Fruit fly (Drosophila melanogaster): Measurements from ENCODE around the gene CG5664.

Gene CG5664

dm6 chr3L:21441216-21441813, at the start of gene CG5664 (continued):
- TF ChIP-seq CG2889 (GFP tag; IDR thresholded peaks at IDR 0.05) (no peak), CG33213 (GFP tag; optimal IDR thresholded peaks at IDR 0.05) (peak; percentile 7), trh (GFP tag; optimal IDR thresholded peaks at IDR 0.05) (no peak), p53 (GFP tag; optimal IDR thresholded peaks at IDR 0.05) (no peak), nmo (GFP tag; optimal IDR thresholded peaks at IDR 0.05) (peak; percentile 7), CG15269 (tag; optimal IDR thresholded peaks at IDR 0.05) (no peak), her (GFP tag; optimal IDR thresholded peaks at IDR 0.05) (no peak), CG34422 (GFP tag; IDR thresholded peaks at IDR 0.05) (no peak), CG3838 (GFP tag; optimal IDR thresholded peaks at IDR 0.05) (no peak), CG12659 (GFP tag; optimal IDR thresholded peaks at IDR 0.05) (peak; percentile 28), gcm (GFP tag; optimal IDR thresholded peaks at IDR 0.05) (no peak), CG13424 (tag; optimal IDR thresholded peaks at IDR 0.05) (no peak), insv (GFP tag; optimal IDR thresholded peaks at IDR 0.05) (no peak), Mes4 (GFP tag; optimal IDR thresholded peaks at IDR 0.05) (no peak), BEAF-32 (GFP tag; optimal IDR thresholded peaks at IDR 0.05) (peak; percentile 83), Abd-B (GFP tag; optimal IDR thresholded peaks at IDR 0.05) (no peak), CG6272 (GFP tag; IDR thresholded peaks at IDR 0.05) (no peak), CG17568 (GFP tag; optimal IDR thresholded peaks at IDR 0.05) (no peak), CG10462 (GFP tag; optimal IDR thresholded peaks at IDR 0.05) (no peak), pzg (GFP tag; optimal IDR thresholded peaks at IDR 0.05) (peak; percentile 56), Bgb (GFP tag; IDR thresholded peaks at IDR 0.05; ENCODE audit: partially characterized antibody) (peak; percentile 85), CG5953 (GFP tag; IDR thresholded peaks at IDR 0.05) (no peak), CG8281 (tag; optimal IDR thresholded peaks at IDR 0.05) (no peak), onecut (GFP tag; IDR thresholded peaks at IDR 0.05) (no peak), CG11504 (tag; optimal IDR thresholded peaks at IDR 0.05) (no peak), CG6791 (GFP tag; IDR thresholded peaks at IDR 0.05; ENCODE audit: partially characterized antibody) (peak; percentile 80), Max (GFP tag; optimal IDR thresholded peaks at IDR 0.05) (no peak), CG8478 (optimal IDR thresholded peaks at IDR 0.05) (no peak), ranshi (GFP tag; IDR thresholded peaks at IDR 0.05) (no peak), HLH4C (GFP tag; IDR thresholded peaks at IDR 0.05; ENCODE audit: partially characterized antibody) (peak; percentile 78), Scr (GFP tag; IDR thresholded peaks at IDR 0.05; ENCODE audit: partially characterized antibody) (peak; percentile 86), CG18619 (GFP tag; optimal IDR thresholded peaks at IDR 0.05) (no peak), sug (tag; optimal IDR thresholded peaks at IDR 0.05) (no peak), CG4360 (GFP tag; IDR thresholded peaks at IDR 0.05) (no peak), nerfin-2 (GFP tag; IDR thresholded peaks at IDR 0.05; ENCODE audit: partially characterized antibody) (peak; percentile 35; the same call in 1 of the 2 replicates), kay (GFP tag; optimal IDR thresholded peaks at IDR 0.05) (no peak)

DNA sequence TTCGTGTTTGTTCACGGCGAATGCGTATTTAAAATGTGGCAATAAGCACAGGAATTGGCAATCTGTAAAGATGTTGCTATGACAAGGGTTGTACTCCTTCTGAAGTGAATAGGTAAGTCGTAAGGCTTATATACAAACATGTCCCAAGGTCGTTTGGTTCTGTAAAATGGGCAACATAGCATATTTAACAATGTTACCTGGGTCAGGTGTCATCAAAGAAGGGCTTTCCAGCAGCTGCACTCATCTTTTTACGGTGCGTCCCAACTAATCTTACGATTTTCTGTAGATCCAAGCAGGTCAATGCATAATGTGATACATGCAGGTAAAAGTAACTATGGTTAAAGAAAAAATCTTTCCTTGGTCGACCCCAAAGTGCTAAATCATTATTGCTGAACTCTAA, 49.3 kb upstream of the CG5664 start, which contains the start of gene Neu2:
TSS of gene Neu2 (minus strand) at position 101 of the 400 bp plus-strand sequence.
- no peak for TF ChIP-seq sug (tag; optimal IDR thresholded peaks at IDR 0.05)
- TF ChIP-seq Neu2 (GFP tag; optimal IDR thresholded peaks at IDR 0.05; ENCODE audit: borderline replicate concordance): peak; percentile 9

DNA sequence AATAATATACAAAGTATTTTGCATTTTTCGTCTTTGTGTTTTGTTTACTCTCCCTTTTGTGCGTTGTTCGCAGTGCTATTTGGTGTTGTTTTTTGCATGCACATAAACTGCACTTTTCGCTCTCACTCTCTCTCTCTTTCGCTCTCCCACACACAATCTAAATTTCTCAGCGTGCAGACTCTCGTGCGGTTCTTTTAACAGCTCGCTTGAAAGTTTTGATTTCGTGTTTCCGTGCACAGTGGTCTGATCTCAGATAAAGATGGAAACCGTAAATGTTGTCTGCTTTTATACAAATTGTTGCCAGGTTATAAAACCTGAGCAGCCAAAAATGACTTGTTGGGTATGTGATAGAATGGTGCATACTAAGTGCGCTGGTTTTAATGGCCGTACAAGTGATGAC, 44.2 kb upstream of the CG5664 start:
- TF ChIP-seq row (GFP tag; IDR thresholded peaks at IDR 0.05) (peak; percentile 33; the same call in 1 of the 3 replicates), CG6791 (GFP tag; IDR thresholded peaks at IDR 0.05; ENCODE audit: partially characterized antibody) (0 out of 3 replicates have a peak, but pooled peaks have one; percentile 11), Ada2b (GFP tag; IDR thresholded peaks at IDR 0.05) (0 out of 2 replicates have a peak, but pooled peaks have one; percentile 17), Drgx (GFP tag; IDR thresholded peaks at IDR 0.05) (0 out of 2 replicates have a peak, but pooled peaks have one; percentile 23)
